Fruit fly (Drosophila melanogaster): ENCODE data around the gene CtsF.

DNA sequence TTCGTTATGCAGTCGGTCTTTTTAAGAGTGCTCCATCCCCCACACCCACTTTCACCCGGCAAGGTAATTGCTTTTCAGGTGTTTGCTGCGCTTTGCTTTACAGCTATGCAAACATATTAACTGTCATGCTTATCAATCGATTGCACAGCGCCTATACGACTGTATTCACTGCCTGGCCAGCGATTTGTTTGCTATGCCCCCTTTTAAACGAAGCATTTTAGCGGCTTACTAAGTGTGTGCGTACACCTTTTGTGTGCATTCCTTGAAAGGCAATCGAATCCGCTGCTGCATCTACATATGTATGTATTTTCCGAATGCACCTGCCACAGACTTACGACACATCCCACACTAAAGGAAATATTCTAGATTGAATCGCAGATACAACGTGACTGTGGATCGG is 36.4 kb upstream of the CtsF start:
- no peak for TF ChIP-seq CTCF (optimal IDR thresholded peaks at IDR 0.05)
- no peak for TF ChIP-seq CG8478 (optimal IDR thresholded peaks at IDR 0.05)
